Worm (Caenorhabditis elegans) whole organism, young adult: ENCODE data around the gene msp-113.

Source experiments
- B0261.1 ChIP-seq: sonication (generic microtip); optimal IDR thresholded peaks from 2 replicates; lab custom pipeline; 2016; ENCODE audit warnings: mild to moderate bottlenecking, missing genetic modification characterization, moderate library complexity, missing compliant biosample characterization
- C17E4.6 ChIP-seq: fragments of 200-800 bp; sonication (Bioruptor generic); IDR thresholded peaks from 2 replicates; pipeline ENCODE4 v1.3.6; 2022; ENCODE audit warnings: missing genetic modification reagents, missing genetic modification characterization, missing compliant biosample characterization
- F23B12.7 ChIP-seq: sonication (generic microtip); optimal IDR thresholded peaks from 2 replicates; lab custom pipeline; 2017; ENCODE audit warnings: missing genetic modification characterization, mild to moderate bottlenecking, missing compliant biosample characterization, antibody characterized with exemption, moderate library complexity; ENCODE audit not compliant: insufficient read depth
- F37B4.10 ChIP-seq: fragments of 200-800 bp; sonication (Bioruptor generic); IDR thresholded peaks from 2 replicates; pipeline ENCODE4 v1.3.6; 2022; ENCODE audit warnings: missing genetic modification characterization, missing compliant biosample characterization
- F49E8.2 ChIP-seq: sonication (generic microtip); optimal IDR thresholded peaks from 3 replicates; lab custom pipeline; 2017; ENCODE audit warnings: missing genetic modification characterization, mild to moderate bottlenecking, missing compliant biosample characterization, antibody characterized with exemption, moderate library complexity; ENCODE audit not compliant: insufficient read depth
- F52B5.7 ChIP-seq: sonication (generic microtip); optimal IDR thresholded peaks from 2 replicates; lab custom pipeline; 2016; ENCODE audit warnings: mild to moderate bottlenecking, missing genetic modification characterization, missing compliant biosample characterization
- F57C9.4 ChIP-seq: sonication (generic microtip); optimal IDR thresholded peaks from 2 replicates; lab custom pipeline; 2017; ENCODE audit warnings: mild to moderate bottlenecking, missing genetic modification characterization, missing compliant biosample characterization
- T07F8.4 ChIP-seq: sonication (generic microtip); optimal IDR thresholded peaks from 2 replicates; lab custom pipeline; 2016; ENCODE audit warnings: mild to moderate bottlenecking, missing genetic modification characterization, moderate library complexity, missing compliant biosample characterization
- Y53F4B.3 ChIP-seq: fragments of 200-800 bp; sonication (Bioruptor generic); IDR thresholded peaks from 2 replicates; pipeline ENCODE4 v1.3.6; 2022; ENCODE audit warnings: missing genetic modification reagents, missing genetic modification characterization, missing compliant biosample characterization
- Y67H2A.10 ChIP-seq: fragments of 200-800 bp; sonication (Bioruptor generic); conservative IDR thresholded peaks from 2 replicates; pipeline ENCODE4 v1.3.6; 2022; ENCODE audit warnings: missing genetic modification reagents, missing genetic modification characterization, missing compliant biosample characterization
- ZK185.1 ChIP-seq: sonication (generic microtip); optimal IDR thresholded peaks from 2 replicates; lab custom pipeline; 2016; ENCODE audit warnings: mild to moderate bottlenecking, missing genetic modification characterization, missing compliant biosample characterization; ENCODE audit not compliant: poor library complexity, severe bottlenecking
- akir-1 ChIP-seq: fragments of 200-800 bp; sonication (Bioruptor generic); optimal IDR thresholded peaks from 2 replicates; lab custom pipeline; 2018; ENCODE audit warnings: mild to moderate bottlenecking, missing genetic modification characterization, moderate library complexity, missing compliant biosample characterization
- ama-1 ChIP-seq, 3 experiments: fragments of 150-350 bp in 1 of 3; sonication (generic microtip) in 2 of 3; optimal IDR thresholded peaks; 2 replicates each; lab custom pipeline; 2014 to 2018; ENCODE audit warnings: missing biosample characterization in 2 of 3, missing genetic modification characterization in 2 of 3, missing genetic modification reagents in 2 of 3
- athp-1 ChIP-seq: sonication (generic microtip); optimal IDR thresholded peaks from 2 replicates; lab custom pipeline; 2017; ENCODE audit warnings: mild to moderate bottlenecking, missing genetic modification characterization, missing compliant biosample characterization
- bed-1 ChIP-seq: fragments of 200-800 bp; sonication (Bioruptor generic); IDR thresholded peaks from 2 replicates; pipeline ENCODE4 v1.3.6; 2022; ENCODE audit warnings: missing genetic modification reagents, missing genetic modification characterization, missing compliant biosample characterization
- bed-2 ChIP-seq: fragments of 200-800 bp; sonication (Bioruptor generic); IDR thresholded peaks from 2 replicates; pipeline ENCODE4 v1.3.6; 2022; ENCODE audit warnings: missing genetic modification reagents, missing genetic modification characterization, missing compliant biosample characterization
- cebp-2 ChIP-seq: fragments of 200-800 bp; sonication (Bioruptor generic); IDR thresholded peaks from 2 replicates; pipeline ENCODE4 v1.3.6; 2022; ENCODE audit warnings: missing genetic modification characterization, missing compliant biosample characterization
- ceh-100 ChIP-seq: fragments of 200-800 bp; sonication (Bioruptor generic); IDR thresholded peaks from 2 replicates; pipeline ENCODE4 v1.3.6; 2022; ENCODE audit warnings: missing genetic modification reagents, missing genetic modification characterization, missing compliant biosample characterization
- ceh-58 ChIP-seq: fragments of 200-800 bp; sonication (Bioruptor generic); IDR thresholded peaks from 2 replicates; pipeline ENCODE4 v1.3.6; 2022; ENCODE audit warnings: missing genetic modification characterization, missing compliant biosample characterization
- chd-7 ChIP-seq: sonication (generic microtip); optimal IDR thresholded peaks from 2 replicates; lab custom pipeline; 2016; ENCODE audit warnings: mild to moderate bottlenecking, missing genetic modification characterization, moderate library complexity, missing compliant biosample characterization
- dox-1 ChIP-seq: fragments of 200-800 bp; sonication (Bioruptor generic); IDR thresholded peaks from 2 replicates; pipeline ENCODE4 v1.3.6; 2022; ENCODE audit warnings: missing genetic modification reagents, missing genetic modification characterization, missing compliant biosample characterization
- efl-1 ChIP-seq: fragments of 150-350 bp; optimal IDR thresholded peaks from 2 replicates; lab custom pipeline; 2014; ENCODE audit warnings: missing biosample characterization, missing genetic modification reagents, missing genetic modification characterization
- egl-18 ChIP-seq: fragments of 200-800 bp; sonication (Bioruptor generic); IDR thresholded peaks from 2 replicates; pipeline ENCODE4 v1.3.6; 2022; ENCODE audit warnings: missing genetic modification reagents, missing genetic modification characterization, missing compliant biosample characterization
- gei-17 ChIP-seq: fragments of 200-800 bp; sonication (Bioruptor generic); optimal IDR thresholded peaks from 2 replicates; lab custom pipeline; 2018; ENCODE audit warnings: mild to moderate bottlenecking, missing genetic modification characterization, missing compliant biosample characterization
- hlh-12 ChIP-seq: sonication (generic microtip); optimal IDR thresholded peaks from 2 replicates; lab custom pipeline; 2016; ENCODE audit warnings: missing genetic modification characterization, missing compliant biosample characterization
- hlh-26 ChIP-seq: fragments of 200-800 bp; sonication (Bioruptor generic); conservative IDR thresholded peaks from 2 replicates; pipeline ENCODE4 v1.3.6; 2022; ENCODE audit warnings: missing genetic modification reagents, missing genetic modification characterization, missing compliant biosample characterization
- hmg-1.2 ChIP-seq: fragments of 200-800 bp; sonication (Bioruptor generic); IDR thresholded peaks from 2 replicates; pipeline ENCODE4 v1.3.6; 2022; ENCODE audit warnings: missing genetic modification reagents, missing genetic modification characterization, missing compliant biosample characterization
- hrde-1 ChIP-seq: sonication (generic microtip); optimal IDR thresholded peaks from 2 replicates; lab custom pipeline; 2016; ENCODE audit warnings: missing genetic modification characterization, mild to moderate bottlenecking, missing compliant biosample characterization, moderate library complexity, missing genotype, missing genetic modification reagents, borderline replicate concordance
- hsf-1 ChIP-seq: fragments of 200-800 bp; sonication (Bioruptor generic); IDR thresholded peaks from 2 replicates; pipeline ENCODE4 v1.3.6; 2022; ENCODE audit warnings: missing genetic modification reagents, missing genetic modification characterization, missing compliant biosample characterization
- lin-26 ChIP-seq: fragments of 200-800 bp; sonication (Bioruptor generic); IDR thresholded peaks from 2 replicates; pipeline ENCODE4 v1.3.6; 2022; ENCODE audit warnings: missing genetic modification reagents, missing genetic modification characterization, missing compliant biosample characterization
- lin-35 ChIP-seq, 3 experiments: fragments of 150-350 bp in 2 of 3; sonication (generic microtip) in 1 of 3; optimal IDR thresholded peaks; 2 replicates each; lab custom pipeline; 2014 to 2018; ENCODE audit warnings: missing biosample characterization in 3 of 3, missing genetic modification characterization in 3 of 3, missing genetic modification reagents in 3 of 3
- lin-40 ChIP-seq: sonication (generic microtip); optimal IDR thresholded peaks from 2 replicates; lab custom pipeline; 2016; ENCODE audit warnings: missing genetic modification characterization, mild to moderate bottlenecking, missing compliant biosample characterization, missing genotype, missing genetic modification reagents
- lin-54 ChIP-seq: fragments of 200-800 bp; sonication (Bioruptor generic); optimal IDR thresholded peaks from 2 replicates; lab custom pipeline; 2018; ENCODE audit warnings: mild to moderate bottlenecking, missing genetic modification characterization, missing compliant biosample characterization
- lir-1 ChIP-seq: fragments of 200-800 bp; sonication (Bioruptor generic); conservative IDR thresholded peaks from 2 replicates; pipeline ENCODE4 v1.3.6; 2022; ENCODE audit warnings: missing genetic modification reagents, missing genetic modification characterization, missing compliant biosample characterization
- madf-8 ChIP-seq: fragments of 200-800 bp; sonication (Bioruptor generic); conservative IDR thresholded peaks from 2 replicates; pipeline ENCODE4 v1.3.6; 2022; ENCODE audit warnings: missing genetic modification reagents, missing genetic modification characterization, missing compliant biosample characterization
- mcd-1 ChIP-seq: fragments of 200-800 bp; sonication (Bioruptor generic); IDR thresholded peaks from 2 replicates; pipeline ENCODE4 v1.3.6; 2022; ENCODE audit warnings: missing genetic modification reagents, missing genetic modification characterization, missing compliant biosample characterization
- mxl-1 ChIP-seq: sonication (generic microtip); optimal IDR thresholded peaks from 2 replicates; lab custom pipeline; 2016; ENCODE audit warnings: missing genetic modification characterization, missing compliant biosample characterization
- nfya-1 ChIP-seq: sonication (generic microtip); optimal IDR thresholded peaks from 2 replicates; lab custom pipeline; 2017; ENCODE audit warnings: antibody characterized with exemption, missing compliant biosample characterization, missing genetic modification characterization, borderline replicate concordance; ENCODE audit not compliant: insufficient read depth
- nfya-2 ChIP-seq: fragments of 200-800 bp; sonication (Bioruptor generic); IDR thresholded peaks from 2 replicates; pipeline ENCODE4 v1.3.6; 2022; ENCODE audit warnings: missing genetic modification reagents, missing genetic modification characterization, missing compliant biosample characterization
- nfyb-1 ChIP-seq: fragments of 200-800 bp; sonication (Bioruptor generic); IDR thresholded peaks from 2 replicates; pipeline ENCODE4 v1.3.6; 2022; ENCODE audit warnings: missing genetic modification reagents, missing genetic modification characterization, missing compliant biosample characterization
- nhr-80 ChIP-seq: sonication (generic microtip); optimal IDR thresholded peaks from 2 replicates; lab custom pipeline; 2016; ENCODE audit warnings: missing genetic modification characterization, missing compliant biosample characterization
- rcor-1 ChIP-seq: fragments of 200-800 bp; sonication (Bioruptor generic); IDR thresholded peaks from 2 replicates; pipeline ENCODE4 v1.3.6; 2022; ENCODE audit warnings: missing genetic modification reagents, missing genetic modification characterization, missing compliant biosample characterization
- repo-1 ChIP-seq: sonication (generic microtip); optimal IDR thresholded peaks from 2 replicates; lab custom pipeline; 2017; ENCODE audit warnings: mild to moderate bottlenecking, missing genetic modification characterization, missing compliant biosample characterization
- sdz-38 ChIP-seq: sonication (generic microtip); optimal IDR thresholded peaks from 2 replicates; lab custom pipeline; 2016; ENCODE audit warnings: missing genotype, missing genetic modification characterization, missing compliant biosample characterization
- sea-2 ChIP-seq: fragments of 200-800 bp; sonication (Bioruptor generic); IDR thresholded peaks from 2 replicates; pipeline ENCODE4 v1.3.6; 2022; ENCODE audit warnings: missing genetic modification characterization, missing compliant biosample characterization
- snpc-3.4 ChIP-seq: sonication (generic microtip); optimal IDR thresholded peaks from 2 replicates; lab custom pipeline; 2017; ENCODE audit warnings: missing genetic modification characterization, mild to moderate bottlenecking, missing compliant biosample characterization, antibody characterized with exemption, moderate library complexity, missing genotype, missing genetic modification reagents
- tbp1 ChIP-seq: fragments of 200-800 bp; sonication (Bioruptor generic); optimal IDR thresholded peaks from 2 replicates; lab custom pipeline; 2018; ENCODE audit warnings: mild to moderate bottlenecking, missing genetic modification characterization, missing compliant biosample characterization
- unc-130 ChIP-seq: sonication (generic microtip); optimal IDR thresholded peaks from 2 replicates; lab custom pipeline; 2016; ENCODE audit warnings: missing genetic modification reagents, missing genetic modification characterization, missing compliant biosample characterization
- xnd-1 ChIP-seq: sonication (generic microtip); optimal IDR thresholded peaks from 2 replicates; lab custom pipeline; 2016; ENCODE audit warnings: missing genotype, missing genetic modification reagents, missing genetic modification characterization, missing compliant biosample characterization

The msp-113 gene

DNA sequence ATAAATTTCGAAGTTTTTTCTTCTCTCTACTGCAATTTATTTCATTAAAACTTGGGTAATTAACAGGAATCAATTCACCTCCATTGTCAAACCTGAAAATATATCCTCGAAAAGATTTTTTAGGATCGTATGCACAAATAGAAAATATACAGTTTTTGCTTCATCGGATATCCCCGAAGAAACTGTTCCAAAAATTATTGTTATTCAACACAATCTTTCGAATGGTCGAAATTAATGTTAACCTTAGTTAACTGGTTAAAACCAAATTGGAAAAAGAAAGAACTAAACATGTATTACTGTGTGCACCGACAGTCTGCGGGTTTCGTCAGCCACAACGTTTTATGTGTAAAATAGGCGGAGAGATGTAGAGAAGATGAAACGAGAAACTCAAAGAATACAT, 19.3 kb downstream of the msp-113 start (continued):
- TF ChIP-seq chd-7 (tag; lab: Kevin White, UChicago) = no peak
- TF ChIP-seq mxl-1 = no peak
- peak; percentile 78 for TF ChIP-seq tbp1 (GFP tag; lab: Kevin White, UChicago)
- TF ChIP-seq bed-2 (GFP tag; lab: Robert Waterston, UW) = no peak
- no peak for TF ChIP-seq F37B4.10 (GFP tag; lab: Robert Waterston, UW)
- TF ChIP-seq B0261.1 (tag; lab: Kevin White, UChicago) = peak; percentile 4
- no peak for TF ChIP-seq C17E4.6 (GFP tag; lab: Robert Waterston, UW)
- TF ChIP-seq F23B12.7 (tag; lab: Kevin White, UChicago) = no peak
- TF ChIP-seq hrde-1 (tag; lab: Kevin White, UChicago) = no peak
- TF ChIP-seq ceh-58 = no peak
- TF ChIP-seq lin-40 (tag; lab: Kevin White, UChicago) = no peak
- TF ChIP-seq hmg-1.2 (GFP tag; lab: Robert Waterston, UW) = peak; percentile 88
- TF ChIP-seq lin-54 (GFP tag; lab: Kevin White, UChicago) = no peak
- TF ChIP-seq akir-1 = no peak
- TF ChIP-seq sea-2 = no peak
- no peak for TF ChIP-seq T07F8.4 (tag; lab: Kevin White, UChicago)
- no peak for TF ChIP-seq Y53F4B.3 (GFP tag; lab: Robert Waterston, UW)
- TF ChIP-seq ZK185.1 (tag; lab: Kevin White, UChicago) = no peak
- no peak for TF ChIP-seq sdz-38 (tag; lab: Kevin White, UChicago)
- no peak for TF ChIP-seq nfya-2 (GFP tag; lab: Robert Waterston, UW)
- TF ChIP-seq cebp-2 (GFP tag; lab: Robert Waterston, UW) = no peak
- TF ChIP-seq rcor-1 (GFP tag; lab: Robert Waterston, UW) = peak; percentile 82
- peak; percentile 45 for TF ChIP-seq F49E8.2 (tag; lab: Kevin White, UChicago)
- 0 out of 2 replicates have a peak, but pooled peaks have one; percentile 23 for TF ChIP-seq madf-8 (GFP tag; lab: Robert Waterston, UW)
- TF ChIP-seq hsf-1 = no peak; the same call in 1 of the 2 replicates
- no peak for TF ChIP-seq efl-1
- TF ChIP-seq Y67H2A.10 = no peak
- peak; percentile 75 for TF ChIP-seq snpc-3.4
- no peak for TF ChIP-seq F52B5.7 (tag; lab: Kevin White, UChicago)
- TF ChIP-seq unc-130 (GFP tag; lab: Kevin White, UChicago) = no peak
- TF ChIP-seq dox-1 = no peak
- no peak for TF ChIP-seq bed-1 (GFP tag; lab: Robert Waterston, UW)
- no peak for TF ChIP-seq lin-26
- TF ChIP-seq F57C9.4 (tag; lab: Kevin White, UChicago) = no peak
- no peak for TF ChIP-seq hlh-26
- TF ChIP-seq hlh-12 = no peak
- TF ChIP-seq ama-1 (optimal IDR thresholded peaks at IDR 0.05; lab: Kevin White, UChicago) = no peak
- TF ChIP-seq ama-1 (GFP tag; optimal IDR thresholded peaks at IDR 0.05; lab: Kevin White, UChicago) = no peak
- no peak for TF ChIP-seq lir-1 (GFP tag; lab: Robert Waterston, UW)
- no peak for TF ChIP-seq gei-17 (GFP tag; lab: Kevin White, UChicago)
- TF ChIP-seq xnd-1 (tag; lab: Kevin White, UChicago) = no peak
- TF ChIP-seq egl-18 (GFP tag; lab: Robert Waterston, UW) = no peak
- no peak for TF ChIP-seq athp-1
- no peak for TF ChIP-seq nfya-1 (tag; lab: Kevin White, UChicago)
- TF ChIP-seq mcd-1 (GFP tag; lab: Robert Waterston, UW) = peak; percentile 51; the same call in 1 of the 2 replicates
- no peak for TF ChIP-seq nhr-80
- peak; percentile 62 for TF ChIP-seq ceh-100
- no peak for TF ChIP-seq nfyb-1 (GFP tag; lab: Robert Waterston, UW)
- no peak for TF ChIP-seq lin-35 (GFP tag; optimal IDR thresholded peaks at IDR 0.05; lab: Kevin White, UChicago)
- no peak for TF ChIP-seq repo-1 (tag; lab: Kevin White, UChicago)
